Worm (Caenorhabditis elegans): ENCODE measurements around the gene sra-13.

Gene sra-13

ce11 chrII:8454513-8454912 is 47.0 kb downstream of the sra-13 start, which contains the start of gene F22B5.5:
F22B5.5 (minus strand) TSS chrII:8454613.
- TF ChIP-seq hsf-1 (GFP tag; IDR thresholded peaks at IDR 0.05): no peak
- TF ChIP-seq ztf-18 (tag; optimal IDR thresholded peaks at IDR 0.05): no peak
- no peak for TF ChIP-seq T07F8.4 (tag; optimal IDR thresholded peaks at IDR 0.05)
- no peak for TF ChIP-seq K11D2.4 (GFP tag; IDR thresholded peaks at IDR 0.05)
- no peak for TF ChIP-seq unc-62 (GFP tag; optimal IDR thresholded peaks at IDR 0.05)
- no peak for TF ChIP-seq lin-40 (tag; optimal IDR thresholded peaks at IDR 0.05)
- TF ChIP-seq ztf-25 (GFP tag; IDR thresholded peaks at IDR 0.05): no peak
- TF ChIP-seq akir-1 (GFP tag; optimal IDR thresholded peaks at IDR 0.05): no peak
- no peak for TF ChIP-seq aptf-2 (GFP tag; conservative IDR thresholded peaks at IDR 0.05)

- TF ChIP-seq rpc-1 (optimal IDR thresholded peaks at IDR 0.05) (no peak), rpc-1 (tag; optimal IDR thresholded peaks at IDR 0.05) (no peak)
Observed at ce11 chrII:8456094-8456493, 48.6 kb downstream of the sra-13 start, which contains the start of gene F22B5.6. F22B5.6 (minus strand) TSS chrII:8456194.

ce11 chrII:8456681-8457389 is 49.4 kb downstream of the sra-13 start:
- TF ChIP-seq ceh-58 (GFP tag; IDR thresholded peaks at IDR 0.05): no peak
- no peak for TF ChIP-seq madf-3 (GFP tag; IDR thresholded peaks at IDR 0.05)
- TF ChIP-seq efl-1 (GFP tag; optimal IDR thresholded peaks at IDR 0.05): peak; percentile 89
- peak; percentile 81 for TF ChIP-seq lsl-1 (GFP tag; optimal IDR thresholded peaks at IDR 0.05)
- TF ChIP-seq hmg-20 (GFP tag; IDR thresholded peaks at IDR 0.05): no peak
- TF ChIP-seq nhr-120 (GFP tag; IDR thresholded peaks at IDR 0.05): no peak
- TF ChIP-seq dpl-1 (GFP tag; optimal IDR thresholded peaks at IDR 0.05): peak; percentile 76
- no peak for TF ChIP-seq nhr-27 (tag; optimal IDR thresholded peaks at IDR 0.05)
- TF ChIP-seq attf-3 (GFP tag; conservative IDR thresholded peaks at IDR 0.05): no peak
- TF ChIP-seq F33H1.4 (GFP tag; IDR thresholded peaks at IDR 0.05): peak; percentile 84
- no peak for TF ChIP-seq ekl-4 (GFP tag; IDR thresholded peaks at IDR 0.05)
- no peak for TF ChIP-seq rpc-1 (optimal IDR thresholded peaks at IDR 0.05)
- TF ChIP-seq rpc-1 (tag; optimal IDR thresholded peaks at IDR 0.05): no peak
- TF ChIP-seq repo-1 (tag; optimal IDR thresholded peaks at IDR 0.05): no peak
- peak; percentile 81 for TF ChIP-seq xnd-1 (tag; optimal IDR thresholded peaks at IDR 0.05)
- TF ChIP-seq dox-1 (GFP tag; IDR thresholded peaks at IDR 0.05): 0 out of 2 replicates have a peak, but pooled peaks have one; percentile 18
- TF ChIP-seq ama-1 (optimal IDR thresholded peaks at IDR 0.05): no peak
- no peak for TF ChIP-seq ama-1 (GFP tag; optimal IDR thresholded peaks at IDR 0.05)
- peak; percentile 74 for TF ChIP-seq snpc-3.4 (tag; optimal IDR thresholded peaks at IDR 0.05)
- TF ChIP-seq nfya-1 (tag; optimal IDR thresholded peaks at IDR 0.05; ENCODE audit: borderline replicate concordance, insufficient read depth): no peak
- no peak for TF ChIP-seq hlh-12 (tag; optimal IDR thresholded peaks at IDR 0.05)
- peak; percentile 24; the same call in 1 of the 2 replicates for TF ChIP-seq D2030.7 (GFP tag; IDR thresholded peaks at IDR 0.05)
- TF ChIP-seq C06A6.2 (GFP tag; conservative IDR thresholded peaks at IDR 0.05): no peak
- peak; percentile 48 for TF ChIP-seq tlf-1 (GFP tag; optimal IDR thresholded peaks at IDR 0.05)
- no peak for TF ChIP-seq athp-1 (tag; optimal IDR thresholded peaks at IDR 0.05)
- no peak for TF ChIP-seq ztf-26 (tag; optimal IDR thresholded peaks at IDR 0.05)
- TF ChIP-seq Y56A3A.18 (GFP tag; IDR thresholded peaks at IDR 0.05): no peak
- no peak for TF ChIP-seq K11D2.4 (GFP tag; IDR thresholded peaks at IDR 0.05)
- TF ChIP-seq ceh-91 (GFP tag; IDR thresholded peaks at IDR 0.05): peak; percentile 81
- TF ChIP-seq hsf-1 (GFP tag; IDR thresholded peaks at IDR 0.05): peak; percentile 74
- TF ChIP-seq madf-8 (GFP tag; conservative IDR thresholded peaks at IDR 0.05): peak; percentile 85
- no peak for TF ChIP-seq nfya-2 (GFP tag; IDR thresholded peaks at IDR 0.05)
- peak; percentile 22 for TF ChIP-seq lin-54 (GFP tag; optimal IDR thresholded peaks at IDR 0.05)
- no peak for TF ChIP-seq B0035.1 (tag; optimal IDR thresholded peaks at IDR 0.05)
- TF ChIP-seq F57C9.4 (tag; optimal IDR thresholded peaks at IDR 0.05): no peak
- TF ChIP-seq madf-6 (GFP tag; IDR thresholded peaks at IDR 0.05): peak; percentile 94
- no peak for TF ChIP-seq Y79H2A.3 (GFP tag; conservative IDR thresholded peaks at IDR 0.05)
- TF ChIP-seq cebp-2 (GFP tag; IDR thresholded peaks at IDR 0.05): no peak

Measured in whole organism, young adult.